Fruit fly (Drosophila melanogaster): Measurements from ENCODE around the gene Rpn7.

Gene Rpn7

DNA sequence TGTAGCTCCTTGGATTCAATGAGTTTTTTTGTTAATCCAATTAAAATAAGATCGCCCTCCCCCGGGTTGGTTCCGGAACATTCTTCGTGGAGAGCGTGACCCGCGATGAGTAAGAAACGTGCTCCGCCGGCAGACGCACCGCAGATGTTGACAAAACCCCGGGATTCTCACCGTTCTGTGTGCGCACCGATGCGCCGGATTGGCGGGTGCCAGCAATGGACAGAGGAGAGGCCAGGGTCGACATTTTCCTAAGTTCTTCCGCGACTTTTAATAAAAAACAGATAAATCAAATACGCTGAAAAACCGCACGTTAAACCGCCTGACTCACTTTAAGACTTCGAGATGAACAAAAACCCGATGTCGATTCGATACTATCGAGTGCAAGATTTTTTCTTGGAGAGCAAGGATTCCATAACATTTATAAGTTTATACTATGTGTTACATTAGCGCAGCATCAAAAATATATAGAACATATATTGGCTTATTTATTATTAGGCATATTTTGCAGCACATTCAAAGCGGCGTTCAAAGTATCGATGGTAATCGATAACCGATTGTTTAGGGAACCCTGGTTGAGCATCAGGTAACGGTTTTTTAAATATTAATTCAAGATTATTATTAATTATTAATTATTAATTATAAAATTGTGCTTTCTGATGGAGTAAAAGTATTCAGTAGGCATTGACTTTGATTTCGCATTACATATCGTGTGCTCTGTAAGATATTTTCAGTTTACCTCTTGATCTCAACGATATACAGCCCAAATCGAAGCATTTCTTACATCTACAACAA is 29.4 kb upstream of the Rpn7 start, which contains the start of the genes CCT1 and tHMG1 (continued):
- TF ChIP-seq Oli (tag; optimal IDR thresholded peaks at IDR 0.05) (no peak), Mad (GFP tag; optimal IDR thresholded peaks at IDR 0.05) (no peak), CG12391 (tag; optimal IDR thresholded peaks at IDR 0.05) (peak; percentile 28), lbe (GFP tag; optimal IDR thresholded peaks at IDR 0.05) (peak; percentile 23), CG4424 (GFP tag; optimal IDR thresholded peaks at IDR 0.05) (peak; percentile 24), MESR4 (GFP tag; optimal IDR thresholded peaks at IDR 0.05) (peak; percentile 76), CG30403 (GFP tag; optimal IDR thresholded peaks at IDR 0.05) (peak; percentile 6), Scr (GFP tag; IDR thresholded peaks at IDR 0.05; ENCODE audit: partially characterized antibody) (peak; percentile 97), CG42726 (GFP tag; IDR thresholded peaks at IDR 0.05; ENCODE audit: partially characterized antibody) (peak; percentile 67; the same call in 1 of the 2 replicates), mld (GFP tag; IDR thresholded peaks at IDR 0.05; ENCODE audit: partially characterized antibody) (peak; percentile 91; the same call in 2 of the 3 replicates), CG12769 (tag; optimal IDR thresholded peaks at IDR 0.05) (peak; percentile 1), CG10267 (tag; optimal IDR thresholded peaks at IDR 0.05) (peak; percentile 42), BtbVII (GFP tag; optimal IDR thresholded peaks at IDR 0.05) (no peak), inv (GFP tag; IDR thresholded peaks at IDR 0.05; ENCODE audit: partially characterized antibody) (peak; percentile 91), grau (tag; optimal IDR thresholded peaks at IDR 0.05) (peak; percentile 21), zen2 (GFP tag; IDR thresholded peaks at IDR 0.05; ENCODE audit: partially characterized antibody) (peak; percentile 95), zen (tag; optimal IDR thresholded peaks at IDR 0.05) (no peak), row (GFP tag; IDR thresholded peaks at IDR 0.05) (peak; percentile 53; the same call in 2 of the 3 replicates), Med (GFP tag) (peak; percentile 72), trem (tag; optimal IDR thresholded peaks at IDR 0.05) (peak; percentile 77), Spps (tag; optimal IDR thresholded peaks at IDR 0.05) (peak; percentile 19), Six4 (GFP tag; optimal IDR thresholded peaks at IDR 0.05) (no peak), CG14710 (tag; optimal IDR thresholded peaks at IDR 0.05) (peak; percentile 67), CG7963 (GFP tag; IDR thresholded peaks at IDR 0.05; ENCODE audit: partially characterized antibody) (peak; percentile 79), HLHmδ (GFP tag; optimal IDR thresholded peaks at IDR 0.05) (no peak), dati (GFP tag; IDR thresholded peaks at IDR 0.05) (no peak), Max (GFP tag; optimal IDR thresholded peaks at IDR 0.05) (peak; percentile 33), CG11695 (GFP tag; IDR thresholded peaks at IDR 0.05) (no peak), CG7786 (GFP tag; optimal IDR thresholded peaks at IDR 0.05) (no peak), Sry-δ (GFP tag; optimal IDR thresholded peaks at IDR 0.05) (peak; percentile 87), Sox102F (GFP tag; optimal IDR thresholded peaks at IDR 0.05) (no peak), CG18262 (tag; optimal IDR thresholded peaks at IDR 0.05) (peak; percentile 32), Lhr (GFP tag; optimal IDR thresholded peaks at IDR 0.05) (peak; percentile 5), D (optimal IDR thresholded peaks at IDR 0.05) (no peak), D (GFP tag; optimal IDR thresholded peaks at IDR 0.05) (no peak), bigmax (GFP tag; optimal IDR thresholded peaks at IDR 0.05) (peak; percentile 84), Adf1 (GFP tag; IDR thresholded peaks at IDR 0.05) (no peak), CG17829 (tag; optimal IDR thresholded peaks at IDR 0.05) (peak; percentile 30), kay (GFP tag; optimal IDR thresholded peaks at IDR 0.05) (peak; percentile 88), tna (GFP tag; IDR thresholded peaks at IDR 0.05; ENCODE audit: partially characterized antibody) (peak; percentile 80), CG9797 (GFP tag; optimal IDR thresholded peaks at IDR 0.05) (peak; percentile 23), unc-4 (GFP tag; IDR thresholded peaks at IDR 0.05; ENCODE audit: partially characterized antibody) (peak; percentile 95), CG30020 (tag; optimal IDR thresholded peaks at IDR 0.05) (peak; percentile 37), ems (GFP tag; optimal IDR thresholded peaks at IDR 0.05) (no peak), chinmo (GFP tag; IDR thresholded peaks at IDR 0.05; ENCODE audit: partially characterized antibody) (peak; percentile 85; the same call in 3 of the 4 replicates), jigr1 (GFP tag; IDR thresholded peaks at IDR 0.05) (no peak), Bgb (GFP tag; IDR thresholded peaks at IDR 0.05; ENCODE audit: partially characterized antibody) (peak; percentile 93), CG13296 (GFP tag; optimal IDR thresholded peaks at IDR 0.05) (peak; percentile 20)
